Fruit fly (Drosophila melanogaster) whole organism, pupa: Measurements from ENCODE around the gene CG7044.
A peak's percentile ranks its signal among the peaks of the same experiment; 100 is the strongest.

Experiments used
- CG10348 ChIP-seq: fragments of 200-800 bp; sonication (Bioruptor generic); IDR thresholded peaks from 2 replicates; pipeline ENCODE4 v1.3.6; 2022; ENCODE audit warnings: missing biosample characterization, missing genetic modification characterization
- CG12605 ChIP-seq: fragments of 200-800 bp; sonication (Bioruptor generic); IDR thresholded peaks from 2 replicates; pipeline ENCODE4 v1.3.6; 2022; ENCODE audit warnings: missing biosample characterization, missing genetic modification characterization
- CG13204 ChIP-seq: fragments of 200-800 bp; sonication (Bioruptor generic); optimal IDR thresholded peaks from 2 replicates; lab custom pipeline; 2018; ENCODE audit warnings: missing biosample characterization, mild to moderate bottlenecking, missing genetic modification characterization, moderate library complexity
- CG14655 ChIP-seq: fragments of 200-800 bp; sonication (Bioruptor generic); optimal IDR thresholded peaks from 3 replicates; lab custom pipeline; 2017; ENCODE audit warnings: mild to moderate bottlenecking, missing biosample characterization, missing genetic modification reagents, missing genetic modification characterization
- CG15710 ChIP-seq: fragments of 200-800 bp; sonication (Bioruptor generic); optimal IDR thresholded peaks from 2 replicates; lab custom pipeline; 2018; ENCODE audit warnings: missing biosample characterization, mild to moderate bottlenecking, missing genetic modification characterization, moderate library complexity
- CG17806 ChIP-seq: fragments of 200-800 bp; sonication (Bioruptor generic); optimal IDR thresholded peaks from 2 replicates; lab custom pipeline; 2018; ENCODE audit warnings: missing biosample characterization, mild to moderate bottlenecking, missing genetic modification characterization, moderate library complexity
- CG32121 ChIP-seq: fragments of 200-800 bp; sonication (Bioruptor generic); IDR thresholded peaks from 2 replicates; pipeline ENCODE4 v1.3.6; 2022; ENCODE audit warnings: missing biosample characterization, missing genetic modification characterization
- CG34367 ChIP-seq: fragments of 200-800 bp; sonication (Bioruptor generic); optimal IDR thresholded peaks from 2 replicates; lab custom pipeline; 2018; ENCODE audit warnings: missing biosample characterization, mild to moderate bottlenecking, missing genetic modification characterization
- CG4496 ChIP-seq: fragments of 200-800 bp; sonication (Bioruptor generic); IDR thresholded peaks from 3 replicates; pipeline ENCODE4 v1.3.6; 2022; ENCODE audit warnings: missing biosample characterization, missing genetic modification characterization
- CG8159 ChIP-seq: fragments of 200-800 bp; sonication (Bioruptor generic); optimal IDR thresholded peaks from 3 replicates; lab custom pipeline; 2018; ENCODE audit warnings: missing biosample characterization, mild to moderate bottlenecking, missing genetic modification characterization, moderate library complexity
- CG8301 ChIP-seq: fragments of 200-800 bp; sonication (Bioruptor generic); optimal IDR thresholded peaks from 2 replicates; lab custom pipeline; 2018; ENCODE audit warnings: missing biosample characterization, mild to moderate bottlenecking, missing genetic modification characterization
- CG9948 ChIP-seq: fragments of 200-800 bp; sonication (Bioruptor generic); optimal IDR thresholded peaks from 2 replicates; lab custom pipeline; 2018; ENCODE audit warnings: missing biosample characterization, mild to moderate bottlenecking, missing genetic modification characterization, moderate library complexity
- D1 ChIP-seq: fragments of 200-800 bp; sonication (Bioruptor generic); optimal IDR thresholded peaks from 2 replicates; lab custom pipeline; 2018; ENCODE audit warnings: missing biosample characterization, mild to moderate bottlenecking, missing genetic modification characterization, moderate library complexity
- EcR ChIP-seq: fragments of 200-800 bp; sonication (Bioruptor generic); optimal IDR thresholded peaks from 3 replicates; lab custom pipeline; 2019; ENCODE audit warnings: missing biosample characterization, missing genetic modification characterization, mild to moderate bottlenecking, moderate library complexity, missing genetic modification reagents
- Ets98B ChIP-seq: fragments of 200-800 bp; sonication (Bioruptor generic); IDR thresholded peaks from 2 replicates; pipeline ENCODE4 v1.3.6; 2022; ENCODE audit warnings: missing biosample characterization, missing genetic modification characterization
- Pif1A ChIP-seq: fragments of 200-800 bp; sonication (Bioruptor generic); optimal IDR thresholded peaks from 3 replicates; lab custom pipeline; 2016; ENCODE audit warnings: missing biosample characterization, missing genetic modification characterization
- Pif1B ChIP-seq: fragments of 200-800 bp; sonication (Bioruptor generic); optimal IDR thresholded peaks from 3 replicates; lab custom pipeline; 2016; ENCODE audit warnings: missing biosample characterization, missing genetic modification characterization
- Snoo ChIP-seq: fragments of 200-800 bp; sonication (Bioruptor generic); optimal IDR thresholded peaks from 3 replicates; lab custom pipeline; 2017; ENCODE audit warnings: missing biosample characterization, mild to moderate bottlenecking, missing genetic modification characterization, inconsistent platforms
- fd96Ca ChIP-seq: fragments of 200-800 bp; sonication (Bioruptor generic); IDR thresholded peaks from 3 replicates; pipeline ENCODE4 v1.3.6; 2022; ENCODE audit warnings: missing biosample characterization, missing genetic modification characterization
- gl ChIP-seq: fragments of 200-800 bp; sonication (Bioruptor generic); optimal IDR thresholded peaks from 2 replicates; lab custom pipeline; 2018; ENCODE audit warnings: missing biosample characterization, mild to moderate bottlenecking, missing genetic modification characterization
- rn ChIP-seq: fragments of 200-800 bp; sonication (Bioruptor generic); IDR thresholded peaks from 2 replicates; pipeline ENCODE4 v1.3.6; 2022; ENCODE audit warnings: missing biosample characterization, missing genetic modification characterization

The CG7044 gene

DNA sequence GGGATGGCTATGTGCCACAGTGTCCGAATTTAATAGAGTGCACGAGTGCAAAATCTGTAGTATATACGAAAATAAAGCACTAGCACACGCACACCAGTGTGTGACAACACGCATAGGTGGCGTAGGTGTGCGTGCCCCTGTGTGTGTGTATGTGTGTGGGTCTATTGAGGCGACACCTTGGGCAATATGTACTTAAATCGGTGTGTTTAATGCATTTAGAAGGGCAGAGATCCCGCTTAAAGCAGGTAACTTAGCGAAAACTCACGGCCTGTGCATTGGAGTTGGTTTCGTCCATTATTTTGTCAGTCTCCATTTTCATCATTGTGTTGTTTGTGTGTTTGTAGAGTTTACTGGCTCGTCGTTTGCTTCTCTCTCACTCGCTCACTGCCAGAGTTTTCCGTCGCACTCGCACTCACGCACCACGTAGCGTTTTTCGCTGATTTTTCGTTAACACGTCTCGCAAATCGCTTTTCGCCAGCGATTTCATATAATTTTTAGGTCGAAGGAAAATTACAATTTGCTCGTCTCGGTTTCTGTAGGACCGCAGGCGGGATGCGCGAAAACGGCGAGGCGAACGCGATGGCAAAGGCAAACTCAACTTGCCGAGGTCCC is 25.3 kb upstream of the CG7044 start:
- no peak for TF ChIP-seq CG8301 (tag; lab: Kevin White, UChicago)
- TF ChIP-seq EcR (GFP tag; lab: Kevin White, UChicago) = peak; percentile 66

- no peak for TF ChIP-seq CG17806 (tag; lab: Kevin White, UChicago)
- TF ChIP-seq EcR (GFP tag; lab: Kevin White, UChicago) = peak; percentile 96
Observed at dm6 chr3R:21124225-21124624, 22.7 kb upstream of the CG7044 start.

DNA sequence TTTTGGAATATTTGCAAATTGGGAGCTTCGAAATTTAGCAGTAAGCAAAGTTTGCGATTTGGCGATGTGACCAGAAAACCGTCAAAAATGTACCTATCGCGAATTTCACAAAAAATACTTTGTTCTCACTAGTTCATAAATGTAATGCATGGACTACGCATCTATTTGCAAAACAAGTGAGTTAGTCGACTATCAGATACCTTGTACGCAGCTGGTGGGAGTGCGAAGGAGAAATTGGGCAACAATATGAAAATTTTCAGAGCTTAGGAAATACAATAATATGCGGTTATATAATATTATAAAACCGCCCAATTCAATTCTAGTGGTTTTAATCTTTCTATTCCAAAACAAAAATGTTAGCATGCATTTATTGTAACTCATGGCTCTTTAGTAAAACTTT is 17.3 kb upstream of the CG7044 start, which contains the start of gene Bdbt:
Gene Bdbt (minus strand): TSS at position 73 of the 400 bp plus-strand sequence.
- TF ChIP-seq CG9948 (peak; percentile 20), CG8301 (tag; lab: Kevin White, UChicago) (peak; percentile 43), CG32121 (GFP tag; lab: Robert Waterston, UW) (no peak), gl (no peak), Pif1A (no peak), Ets98B (peak; percentile 44), CG17806 (tag; lab: Kevin White, UChicago) (peak; percentile 45), CG12605 (GFP tag; lab: Robert Waterston, UW) (no peak; the same call in 1 of the 2 replicates), Pif1B (no peak), CG15710 (tag; lab: Kevin White, UChicago) (peak; percentile 9), CG13204 (GFP tag; lab: Kevin White, UChicago) (no peak), CG10348 (GFP tag; lab: Robert Waterston, UW) (no peak), fd96Ca (no peak; the same call in 2 of the 3 replicates), CG14655 (no peak), CG4496 (GFP tag; lab: Robert Waterston, UW) (0 out of 3 replicates have a peak, but pooled peaks have one; percentile 47), Snoo (tag; lab: Kevin White, UChicago) (peak; percentile 5), CG8159 (tag; lab: Kevin White, UChicago) (no peak), rn (GFP tag; lab: Robert Waterston, UW) (no peak), D1 (tag; lab: Kevin White, UChicago) (no peak), EcR (GFP tag; lab: Kevin White, UChicago) (no peak), CG34367 (tag; lab: Kevin White, UChicago) (no peak)

DNA sequence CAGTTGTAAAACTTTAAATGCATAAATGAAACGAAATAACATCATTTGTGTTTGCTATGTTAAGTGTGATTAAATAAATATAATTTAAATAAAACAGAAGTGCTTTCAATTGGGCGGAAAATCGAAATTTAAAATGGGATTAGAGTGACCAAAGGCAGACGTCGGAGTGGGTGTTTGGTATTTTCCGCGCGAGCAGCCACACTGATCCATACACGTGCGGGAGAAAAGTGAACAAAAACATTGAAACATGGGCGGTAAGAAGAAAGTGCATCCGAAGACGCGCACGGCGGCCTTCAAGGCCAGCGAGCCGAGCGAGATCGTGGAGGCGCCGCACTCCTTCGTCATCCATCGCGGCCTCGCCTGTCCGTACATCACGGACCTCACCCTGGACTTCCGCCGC is 14.5 kb upstream of the CG7044 start, which contains the start of gene ppan:
Gene ppan (plus strand): TSS at position 198 of the 400 bp plus-strand sequence.
- TF ChIP-seq CG13204 (GFP tag; lab: Kevin White, UChicago) (no peak), rn (GFP tag; lab: Robert Waterston, UW) (no peak), CG10348 (GFP tag; lab: Robert Waterston, UW) (no peak), CG32121 (GFP tag; lab: Robert Waterston, UW) (no peak), CG17806 (tag; lab: Kevin White, UChicago) (no peak), CG15710 (tag; lab: Kevin White, UChicago) (no peak), CG8159 (tag; lab: Kevin White, UChicago) (no peak), CG34367 (tag; lab: Kevin White, UChicago) (no peak), CG4496 (GFP tag; lab: Robert Waterston, UW) (no peak), D1 (tag; lab: Kevin White, UChicago) (no peak), EcR (GFP tag; lab: Kevin White, UChicago) (no peak)
- TF ChIP-seq, all 21 proteins: peak for 0

DNA sequence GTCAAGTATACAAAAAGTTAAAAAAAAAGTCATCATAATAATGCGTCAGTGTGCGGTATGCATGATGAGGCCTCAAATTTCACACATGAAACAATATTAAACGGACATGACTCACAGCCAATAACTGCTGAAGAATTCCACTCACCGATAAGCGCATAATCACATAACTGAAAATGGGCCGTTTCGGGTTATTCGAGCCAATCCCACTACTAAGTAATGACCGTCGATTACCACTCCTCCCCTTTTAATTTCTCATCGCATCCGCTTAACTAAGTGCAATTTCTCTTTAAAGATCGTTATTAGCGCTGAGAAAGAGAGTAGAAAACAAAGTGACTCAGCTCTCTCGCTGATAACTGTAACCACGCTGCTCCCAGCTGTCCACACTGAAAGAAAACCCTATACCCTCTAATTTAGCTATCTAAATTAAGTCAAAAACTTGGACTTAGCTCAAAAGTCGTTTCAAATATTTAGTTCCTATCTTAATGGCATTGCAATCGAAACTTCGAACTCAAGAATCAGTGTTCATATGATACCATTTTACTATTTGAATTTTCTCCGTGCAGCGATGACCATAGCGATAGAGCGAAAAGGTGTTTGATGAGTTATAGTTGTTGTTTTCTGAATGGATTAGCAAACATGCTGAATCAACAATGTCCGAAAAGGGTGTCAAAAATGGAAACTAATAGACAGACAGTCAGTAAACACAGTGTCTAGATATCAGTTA is 11.4 kb upstream of the CG7044 start:
- 0 out of 2 replicates have a peak, but pooled peaks have one; percentile 10 for TF ChIP-seq CG10348 (GFP tag; lab: Robert Waterston, UW)
- peak; percentile 78 for TF ChIP-seq Pif1B
- TF ChIP-seq rn (GFP tag; lab: Robert Waterston, UW) = peak; percentile 38; the same call in 1 of the 2 replicates
- TF ChIP-seq EcR (GFP tag; lab: Kevin White, UChicago) = no peak
- peak; percentile 92 for TF ChIP-seq CG4496 (GFP tag; lab: Robert Waterston, UW)
- TF ChIP-seq gl = peak; percentile 8
- peak; percentile 49 for TF ChIP-seq CG15710 (tag; lab: Kevin White, UChicago)
- TF ChIP-seq D1 (tag; lab: Kevin White, UChicago) = no peak
- TF ChIP-seq CG9948 = peak; percentile 62
- peak; percentile 56 for TF ChIP-seq Snoo (tag; lab: Kevin White, UChicago)
- peak; percentile 91 for TF ChIP-seq Ets98B
- peak; percentile 77 for TF ChIP-seq CG17806 (tag; lab: Kevin White, UChicago)
- no peak for TF ChIP-seq Pif1A
- peak; percentile 90 for TF ChIP-seq CG12605 (GFP tag; lab: Robert Waterston, UW)
- no peak for TF ChIP-seq CG13204 (GFP tag; lab: Kevin White, UChicago)
- TF ChIP-seq CG8159 (tag; lab: Kevin White, UChicago) = peak; percentile 61
- TF ChIP-seq CG8301 (tag; lab: Kevin White, UChicago) = peak; percentile 85
- TF ChIP-seq fd96Ca = peak; percentile 88
- no peak for TF ChIP-seq CG34367 (tag; lab: Kevin White, UChicago)
- TF ChIP-seq CG14655 = no peak
- TF ChIP-seq CG32121 (GFP tag; lab: Robert Waterston, UW) = peak; percentile 86
